Worm (Caenorhabditis elegans) whole organism, L4 larva: Measurements from ENCODE around the gene srj-26.
A peak's percentile ranks its signal among the peaks of the same experiment; 100 is the strongest.
"Not testable (repeated sequence)": the region's sequence is repeated elsewhere in the genome, so short reads cannot be mapped to it uniquely, and the experiment has no call there.

Experiments used
- F37D6.2 ChIP-seq: sonication (generic microtip); optimal IDR thresholded peaks from 2 replicates; lab custom pipeline; 2016; ENCODE audit warnings: mild to moderate bottlenecking, missing genetic modification characterization, missing compliant biosample characterization
- F44E2.7 ChIP-seq: fragments of 200-800 bp; sonication (Bioruptor generic); IDR thresholded peaks from 2 replicates; pipeline ENCODE4 v2.1.2; 2022; ENCODE audit warnings: missing genetic modification characterization, missing compliant biosample characterization
- T26A8.4 ChIP-seq: fragments of 200-800 bp; sonication (Bioruptor generic); IDR thresholded peaks from 2 replicates; pipeline ENCODE4 v1.3.6; 2022; ENCODE audit warnings: missing genetic modification characterization, missing compliant biosample characterization
- Y48G9A.11 ChIP-seq: fragments of 200-800 bp; sonication (Bioruptor generic); IDR thresholded peaks from 2 replicates; pipeline ENCODE4 v1.3.6; 2022; ENCODE audit warnings: missing genetic modification reagents, missing genetic modification characterization, missing compliant biosample characterization
- aha-1 ChIP-seq: fragments of 150-350 bp; peaks from one replicate; lab custom pipeline; 2014; ENCODE audit warnings: missing biosample characterization, missing genetic modification characterization
- aly-2 ChIP-seq: sonication (generic microtip); optimal IDR thresholded peaks from 2 replicates; lab custom pipeline; 2018; ENCODE audit warnings: missing biosample characterization, missing genetic modification characterization
- ceh-20 ChIP-seq: fragments of 200-800 bp; sonication (Bioruptor generic); IDR thresholded peaks from 2 replicates; pipeline ENCODE4 v1.3.6; 2022; ENCODE audit warnings: missing genetic modification reagents, missing genetic modification characterization, missing compliant biosample characterization
- ceh-44 ChIP-seq: fragments of 200-800 bp; sonication (Bioruptor generic); IDR thresholded peaks from 2 replicates; pipeline ENCODE4 v1.3.6; 2022; ENCODE audit warnings: missing genetic modification reagents, missing genetic modification characterization, missing compliant biosample characterization
- ctbp-1 ChIP-seq: fragments of 200-800 bp; sonication (Bioruptor generic); IDR thresholded peaks from 2 replicates; pipeline ENCODE4 v1.3.6; 2022; ENCODE audit warnings: missing genetic modification reagents, missing genetic modification characterization, missing compliant biosample characterization
- daf-16 ChIP-seq, 3 experiments: sonication (generic microtip); optimal IDR thresholded peaks; 2 replicates each; lab custom pipeline; 2016 to 2017; ENCODE audit warnings: missing genetic modification characterization in 3 of 3, missing genetic modification reagents in 3 of 3, mild to moderate bottlenecking in 2 of 3, missing compliant biosample characterization in 2 of 3, missing biosample characterization in 1 of 3, moderate library complexity in 1 of 3
- dmd-6 ChIP-seq: fragments of 200-800 bp; sonication (Bioruptor generic); IDR thresholded peaks from 2 replicates; pipeline ENCODE4 v1.3.6; 2022; ENCODE audit warnings: missing genetic modification reagents, missing genetic modification characterization, missing compliant biosample characterization
- dve-1 ChIP-seq: sonication (generic microtip); optimal IDR thresholded peaks from 2 replicates; lab custom pipeline; 2017; ENCODE audit warnings: antibody characterized with exemption, mild to moderate bottlenecking, missing genetic modification characterization, missing compliant biosample characterization; ENCODE audit not compliant: insufficient read depth
- fos-1 ChIP-seq: fragments of 150-350 bp; optimal IDR thresholded peaks from 2 replicates; lab custom pipeline; 2014; ENCODE audit warnings: missing biosample characterization, missing genetic modification characterization
- hlh-11 ChIP-seq: fragments of 200-800 bp; sonication (Bioruptor generic); optimal IDR thresholded peaks from 2 replicates; lab custom pipeline; 2018; ENCODE audit warnings: mild to moderate bottlenecking, missing genetic modification characterization, missing compliant biosample characterization
- hlh-30 ChIP-seq: sonication (generic microtip); optimal IDR thresholded peaks from 2 replicates; lab custom pipeline; 2017; ENCODE audit warnings: antibody characterized with exemption, mild to moderate bottlenecking, missing genetic modification characterization, missing compliant biosample characterization; ENCODE audit not compliant: insufficient read depth
- jun-1 ChIP-seq: fragments of 150-350 bp; optimal IDR thresholded peaks from 2 replicates; lab custom pipeline; 2014; ENCODE audit warnings: missing biosample characterization, missing genetic modification reagents, missing genetic modification characterization
- lin-1 ChIP-seq: fragments of 200-800 bp; sonication (Bioruptor generic); IDR thresholded peaks from 2 replicates; pipeline ENCODE4 v1.3.6; 2022; ENCODE audit warnings: missing genetic modification reagents, missing genetic modification characterization, missing compliant biosample characterization
- lin-15B ChIP-seq: fragments of 150-350 bp; sonication (generic microtip); optimal IDR thresholded peaks from 3 replicates; lab custom pipeline; 2014; ENCODE audit warnings: missing biosample characterization, missing genetic modification characterization
- madf-5 ChIP-seq, 2 experiments: fragments of 200-800 bp; sonication (Bioruptor generic); IDR thresholded peaks; 2 replicates each; pipeline ENCODE4 v1.3.6; 2022; ENCODE audit warnings: missing compliant biosample characterization in 2 of 2, missing genetic modification characterization in 2 of 2
- madf-9 ChIP-seq: fragments of 200-800 bp; sonication (Bioruptor generic); conservative IDR thresholded peaks from 2 replicates; pipeline ENCODE4 v1.3.6; 2022; ENCODE audit warnings: missing genetic modification reagents, missing genetic modification characterization, missing compliant biosample characterization
- mdl-1 ChIP-seq, 2 experiments: fragments of 150-350 bp in 1 of 2; sonication (generic microtip) in 1 of 2; optimal IDR thresholded peaks; 2 replicates each; lab custom pipeline; 2014 to 2017; ENCODE audit warnings: missing biosample characterization in 2 of 2, missing genetic modification characterization in 2 of 2
- mes-2 ChIP-seq: sonication (generic microtip); optimal IDR thresholded peaks from 2 replicates; lab custom pipeline; 2016; ENCODE audit warnings: missing genotype, mild to moderate bottlenecking, missing genetic modification characterization, missing compliant biosample characterization; ENCODE audit not compliant: poor library complexity, severe bottlenecking
- mxl-2 ChIP-seq: fragments of 200-800 bp; sonication (Bioruptor generic); conservative IDR thresholded peaks from 2 replicates; pipeline ENCODE4 v1.3.6; 2022; ENCODE audit warnings: missing genetic modification reagents, missing genetic modification characterization, missing compliant biosample characterization
- nhr-25 ChIP-seq: sonication (generic microtip); optimal IDR thresholded peaks from 2 replicates; lab custom pipeline; 2017; ENCODE audit warnings: missing genetic modification characterization, mild to moderate bottlenecking, missing compliant biosample characterization, antibody characterized with exemption, moderate library complexity, borderline replicate concordance; ENCODE audit not compliant: insufficient read depth
- nhr-28 ChIP-seq: fragments of 150-350 bp; optimal IDR thresholded peaks from 2 replicates; lab custom pipeline; 2014; ENCODE audit warnings: missing biosample characterization, missing genetic modification characterization
- nhr-41 ChIP-seq: fragments of 200-800 bp; sonication (Bioruptor generic); IDR thresholded peaks from 2 replicates; pipeline ENCODE4 v1.3.6; 2022; ENCODE audit warnings: missing genetic modification reagents, missing genetic modification characterization, missing compliant biosample characterization
- nhr-48 ChIP-seq: sonication (generic microtip); optimal IDR thresholded peaks from 2 replicates; lab custom pipeline; 2016; ENCODE audit warnings: mild to moderate bottlenecking, missing genetic modification characterization, missing compliant biosample characterization
- nhr-77 ChIP-seq: fragments of 150-350 bp; optimal IDR thresholded peaks from 2 replicates; lab custom pipeline; 2014; ENCODE audit warnings: missing biosample characterization, missing genetic modification characterization
- php-3 ChIP-seq: fragments of 200-800 bp; sonication (Bioruptor generic); IDR thresholded peaks from 2 replicates; pipeline ENCODE4 v1.3.6; 2022; ENCODE audit warnings: missing genetic modification reagents, missing genetic modification characterization, missing compliant biosample characterization
- pqm-1 ChIP-seq: sonication (generic microtip); optimal IDR thresholded peaks from 2 replicates; lab custom pipeline; 2017; ENCODE audit warnings: missing biosample characterization, missing genetic modification characterization
- snpc-1.2 ChIP-seq: fragments of 200-800 bp; sonication (Bioruptor generic); IDR thresholded peaks from 2 replicates; pipeline ENCODE4 v1.3.6; 2022; ENCODE audit warnings: missing genetic modification reagents, missing genetic modification characterization, missing compliant biosample characterization
- snpc-4 ChIP-seq: fragments of 150-350 bp; optimal IDR thresholded peaks from 2 replicates; lab custom pipeline; 2014; ENCODE audit warnings: missing biosample characterization, missing genetic modification characterization
- spr-3 ChIP-seq: fragments of 200-800 bp; sonication (Bioruptor generic); optimal IDR thresholded peaks from 2 replicates; lab custom pipeline; 2018; ENCODE audit warnings: mild to moderate bottlenecking, missing genetic modification characterization, missing compliant biosample characterization
- tag-97 ChIP-seq: fragments of 200-800 bp; sonication (Bioruptor generic); IDR thresholded peaks from 2 replicates; pipeline ENCODE4 v1.3.6; 2022; ENCODE audit warnings: missing genetic modification characterization, missing compliant biosample characterization
- tra-1 ChIP-seq: fragments of 200-800 bp; sonication (Bioruptor generic); IDR thresholded peaks from 2 replicates; pipeline ENCODE4 v1.3.6; 2022; ENCODE audit warnings: missing genetic modification reagents, missing genetic modification characterization, missing compliant biosample characterization
- unc-39 ChIP-seq: sonication (generic microtip); optimal IDR thresholded peaks from 2 replicates; lab custom pipeline; 2017; ENCODE audit warnings: missing biosample characterization, missing genetic modification characterization
- zag-1 ChIP-seq: fragments of 150-350 bp; optimal IDR thresholded peaks from 2 replicates; lab custom pipeline; 2014; ENCODE audit warnings: missing biosample characterization, missing genetic modification characterization
- zip-11 ChIP-seq: fragments of 200-800 bp; sonication (Bioruptor generic); IDR thresholded peaks from 2 replicates; pipeline ENCODE4 v1.3.6; 2022; ENCODE audit warnings: missing genetic modification characterization, missing compliant biosample characterization
- ztf-11 ChIP-seq: fragments of 150-350 bp; optimal IDR thresholded peaks from 2 replicates; lab custom pipeline; 2014; ENCODE audit warnings: missing biosample characterization, missing genetic modification characterization

Gene srj-26

ce11 chrV:18439469-18439868, 18.6 kb downstream of the srj-26 start, which contains the start of gene ZK262.9:
ZK262.9 (plus strand) TSS chrV:18439769.
- TF ChIP-seq ztf-11 (tag; lab: Kevin White, UChicago); aha-1 (tag; lab: Kevin White, UChicago); aly-2: not testable (repeated sequence)

- peak; percentile 38 for TF ChIP-seq aha-1 (tag; lab: Kevin White, UChicago)
- no peak for TF ChIP-seq madf-9 (GFP tag; lab: Robert Waterston, UW)
These were observed 23.2 kb downstream of the srj-26 start, which contains the start of gene ZK228.1 for ce11 chrV:18444118-18444517. ZK228.1 (plus strand) TSS chrV:18444418.

ce11 chrV:18456574-18456973, 35.7 kb downstream of the srj-26 start, which contains the start of gene ZK228.10:
ZK228.10 (plus strand) TSS chrV:18456874.
- TF ChIP-seq fos-1 (no peak), tag-97 (GFP tag; lab: Robert Waterston, UW) (no peak), mes-2 (tag; lab: Kevin White, UChicago) (no peak)
- TF ChIP-seq, all 104 proteins: peak for 0

ce11 chrV:18461200-18461728, 40.4 kb downstream of the srj-26 start, which contains the start of gene ZK228.3:
ZK228.3 (minus strand) TSS chrV:18461250.
- TF ChIP-seq lin-1 (GFP tag; lab: Robert Waterston, UW) (0 out of 2 replicates have a peak, but pooled peaks have one; percentile 30), tra-1 (GFP tag; lab: Robert Waterston, UW) (peak; percentile 53; the same call in 1 of the 2 replicates), F37D6.2 (no peak), nhr-25 (tag; lab: Kevin White, UChicago) (no peak), php-3 (GFP tag; lab: Robert Waterston, UW) (peak; percentile 35; the same call in 1 of the 2 replicates), snpc-1.2 (GFP tag; lab: Robert Waterston, UW) (no peak), mdl-1 (tag; optimal IDR thresholded peaks at IDR 0.05; lab: Kevin White, UChicago) (no peak), F44E2.7 (GFP tag; lab: Robert Waterston, UW) (no peak), aly-2 (no peak), nhr-41 (GFP tag; lab: Robert Waterston, UW) (peak; percentile 93), nhr-77 (tag; lab: Kevin White, UChicago) (peak; percentile 76), aha-1 (tag; lab: Kevin White, UChicago) (no peak), spr-3 (GFP tag; lab: Kevin White, UChicago) (no peak), pqm-1 (tag; lab: Kevin White, UChicago) (peak; percentile 94), madf-5 (GFP tag; IDR thresholded peaks at IDR 0.05; lab: Robert Waterston, UW) (no peak), nhr-48 (tag; lab: Kevin White, UChicago) (peak; percentile 23), hlh-11 (peak; percentile 52), mxl-2 (GFP tag; lab: Robert Waterston, UW) (no peak), daf-16 (GFP tag; optimal IDR thresholded peaks at IDR 0.05; lab: Kevin White, UChicago) (no peak), daf-16 (tag; optimal IDR thresholded peaks at IDR 0.05; lab: Kevin White, UChicago) (peak; percentile 55), nhr-28 (tag; lab: Kevin White, UChicago) (peak; percentile 91), zag-1 (tag; lab: Kevin White, UChicago) (no peak), hlh-30 (tag; lab: Kevin White, UChicago) (no peak), ceh-20 (GFP tag; lab: Robert Waterston, UW) (no peak), unc-39 (tag; lab: Kevin White, UChicago) (no peak), lin-15B (tag; lab: Kevin White, UChicago) (no peak), dmd-6 (GFP tag; lab: Robert Waterston, UW) (peak; percentile 90)

- TF ChIP-seq php-3 (GFP tag; lab: Robert Waterston, UW) (0 out of 2 replicates have a peak, but pooled peaks have one; percentile 23), Y48G9A.11 (GFP tag; lab: Robert Waterston, UW) (no peak), nhr-28 (tag; lab: Kevin White, UChicago) (peak; percentile 54), snpc-4 (tag; lab: Kevin White, UChicago) (no peak), jun-1 (tag; lab: Kevin White, UChicago) (no peak), pqm-1 (tag; lab: Kevin White, UChicago) (peak; percentile 70), ctbp-1 (GFP tag; lab: Robert Waterston, UW) (no peak), nhr-77 (tag; lab: Kevin White, UChicago) (no peak), daf-16 (GFP tag; optimal IDR thresholded peaks at IDR 0.05; lab: Kevin White, UChicago) (no peak), daf-16 (tag; optimal IDR thresholded peaks at IDR 0.05; lab: Kevin White, UChicago) (peak; percentile 18), T26A8.4 (GFP tag; lab: Robert Waterston, UW) (no peak), ceh-44 (GFP tag; lab: Robert Waterston, UW) (no peak), dve-1 (peak; percentile 3), zip-11 (GFP tag; lab: Robert Waterston, UW) (no peak)
These were observed 41.5 kb downstream of the srj-26 start, which contains the start of gene ZK228.4 for ce11 chrV:18462365-18462837. ZK228.4 (plus strand) TSS chrV:18462787.
